Worm (Caenorhabditis elegans) whole organism, L1 larva: ENCODE results near the gene F49C12.5.

Experiments used
- F16B12.6 ChIP-seq: fragments of 150-350 bp; optimal IDR thresholded peaks from 2 replicates; lab custom pipeline; 2014; ENCODE audit warnings: missing biosample characterization, missing genetic modification characterization
- lin-39 ChIP-seq: fragments of 150-350 bp; optimal IDR thresholded peaks from 2 replicates; lab custom pipeline; 2014; ENCODE audit warnings: missing biosample characterization, missing genetic modification reagents, missing genetic modification characterization

- no peak for TF ChIP-seq lin-39 (tag; lab: Kevin White, UChicago)
- no peak for TF ChIP-seq F16B12.6 (tag; lab: Kevin White, UChicago)
Observed at ce11 chrIV:9274008-9274529, 30.6 kb upstream of the F49C12.5 start, which contains the start of gene nmy-3.
